Fruit fly (Drosophila melanogaster): ENCODE measurements around the gene CG14325.

Gene CG14325

dm6 chr3R:17604198-17604879 is 22.6 kb upstream of the CG14325 start:
- TF ChIP-seq psq (optimal IDR thresholded peaks at IDR 0.05): no peak
- no peak for TF ChIP-seq Myc (optimal IDR thresholded peaks at IDR 0.05)
- no peak for TF ChIP-seq ttk (optimal IDR thresholded peaks at IDR 0.05)
- no peak for TF ChIP-seq h (optimal IDR thresholded peaks at IDR 0.05)
- TF ChIP-seq insv (optimal IDR thresholded peaks at IDR 0.05): no peak
- no peak for TF ChIP-seq Sin3A (optimal IDR thresholded peaks at IDR 0.05)

dm6 chr3R:17604880-17605667 is 21.9 kb upstream of the CG14325 start:
- TF ChIP-seq psq (optimal IDR thresholded peaks at IDR 0.05) (no peak), ttk (optimal IDR thresholded peaks at IDR 0.05) (no peak), Sin3A (optimal IDR thresholded peaks at IDR 0.05) (no peak), insv (optimal IDR thresholded peaks at IDR 0.05) (no peak), Myc (optimal IDR thresholded peaks at IDR 0.05) (no peak), h (optimal IDR thresholded peaks at IDR 0.05) (no peak)

DNA sequence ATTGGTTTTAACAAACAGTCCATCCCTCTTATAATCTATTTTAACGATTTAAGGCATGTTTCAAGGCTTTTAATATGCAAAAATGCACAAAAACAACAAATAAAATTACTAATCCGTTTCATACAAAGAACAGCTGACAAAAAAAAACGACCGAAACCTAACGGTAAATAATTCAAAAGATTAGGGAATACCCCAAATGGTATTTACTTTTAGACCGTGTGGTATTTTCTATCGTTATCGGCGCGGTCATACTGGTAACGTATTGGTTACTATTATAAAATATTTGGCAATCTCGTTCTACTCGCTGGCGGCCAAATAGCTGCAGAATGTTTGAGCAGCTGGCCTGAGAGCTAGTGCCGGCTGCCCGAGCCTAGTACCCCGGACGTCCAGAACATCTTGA is 21.1 kb upstream of the CG14325 start, which contains the start of gene sll:
Gene sll, plus strand, starts transcription at position 235 of the 400 bp plus-strand sequence.
- TF ChIP-seq h (optimal IDR thresholded peaks at IDR 0.05): no peak
- no peak for TF ChIP-seq psq (optimal IDR thresholded peaks at IDR 0.05)
- no peak for TF ChIP-seq insv (optimal IDR thresholded peaks at IDR 0.05)
- no peak for TF ChIP-seq Sin3A (optimal IDR thresholded peaks at IDR 0.05)
- no peak for TF ChIP-seq Myc (optimal IDR thresholded peaks at IDR 0.05)
- TF ChIP-seq ttk (optimal IDR thresholded peaks at IDR 0.05): no peak

dm6 chr3R:17609059-17609458 is 17.9 kb upstream of the CG14325 start, which contains the start of gene CG14329:
Gene CG14329 (plus strand): TSS chr3R:17609359.
- TF ChIP-seq psq (optimal IDR thresholded peaks at IDR 0.05): no peak
- TF ChIP-seq Myc (optimal IDR thresholded peaks at IDR 0.05): no peak
- no peak for TF ChIP-seq h (optimal IDR thresholded peaks at IDR 0.05)
- TF ChIP-seq ttk (optimal IDR thresholded peaks at IDR 0.05): no peak
- TF ChIP-seq insv (optimal IDR thresholded peaks at IDR 0.05): no peak
- TF ChIP-seq Sin3A (optimal IDR thresholded peaks at IDR 0.05): no peak

DNA sequence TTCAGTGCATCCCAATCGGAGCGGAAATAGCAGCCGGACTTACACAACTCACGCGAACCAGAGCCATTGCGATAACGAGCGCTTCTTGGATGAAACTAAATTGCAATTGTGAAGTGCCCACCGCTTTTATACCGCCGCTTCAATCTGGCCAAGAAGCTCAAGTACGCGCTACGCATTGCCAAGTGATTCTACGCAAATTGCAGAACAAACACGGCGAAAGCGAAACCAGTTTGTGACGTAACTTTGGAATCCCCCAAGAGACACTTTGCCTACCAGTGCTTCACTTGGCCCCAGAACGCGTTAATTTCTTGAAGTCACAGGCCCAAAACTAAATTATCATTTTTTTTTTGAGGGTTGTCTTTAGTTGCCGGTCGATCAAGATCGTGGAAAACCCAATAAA is 15.5 kb upstream of the CG14325 start, which contains the start of gene Edg91:
Gene Edg91, minus strand, starts transcription at position 101 of the 400 bp plus-strand sequence.
- TF ChIP-seq Myc (optimal IDR thresholded peaks at IDR 0.05) (no peak), ttk (optimal IDR thresholded peaks at IDR 0.05) (no peak), Sin3A (optimal IDR thresholded peaks at IDR 0.05) (no peak), h (optimal IDR thresholded peaks at IDR 0.05) (no peak), psq (optimal IDR thresholded peaks at IDR 0.05) (no peak), insv (optimal IDR thresholded peaks at IDR 0.05) (no peak)

dm6 chr3R:17611836-17612235 is 15.1 kb upstream of the CG14325 start:
- TF ChIP-seq ttk (optimal IDR thresholded peaks at IDR 0.05): no peak
- TF ChIP-seq Myc (optimal IDR thresholded peaks at IDR 0.05): no peak
- TF ChIP-seq insv (optimal IDR thresholded peaks at IDR 0.05): no peak
- no peak for TF ChIP-seq Sin3A (optimal IDR thresholded peaks at IDR 0.05)
- TF ChIP-seq psq (optimal IDR thresholded peaks at IDR 0.05): no peak
- no peak for TF ChIP-seq h (optimal IDR thresholded peaks at IDR 0.05)

DNA sequence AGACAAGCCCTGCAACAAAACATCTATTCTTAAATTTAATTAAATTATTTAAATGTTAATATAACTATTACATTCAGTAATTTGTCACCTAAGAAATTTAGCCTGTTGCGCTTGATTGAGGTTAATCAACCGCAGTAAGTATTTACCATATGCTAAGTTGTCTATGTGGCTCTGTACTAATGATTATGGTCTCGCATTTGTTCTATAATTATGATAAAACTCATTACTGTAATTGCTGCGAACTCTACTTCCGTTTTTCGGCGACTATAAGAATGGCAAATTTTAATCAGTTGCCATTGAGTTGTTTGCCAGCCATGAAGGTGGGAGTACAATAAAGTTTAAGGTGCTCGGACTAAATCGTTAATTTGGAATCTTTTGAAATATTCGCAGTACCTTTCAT is 14.3 kb upstream of the CG14325 start, which contains the start of gene CG34281:
Gene CG34281, plus strand, starts transcription at position 301 of the 400 bp plus-strand sequence.
- TF ChIP-seq Myc (optimal IDR thresholded peaks at IDR 0.05): no peak
- no peak for TF ChIP-seq Sin3A (optimal IDR thresholded peaks at IDR 0.05)
- no peak for TF ChIP-seq ttk (optimal IDR thresholded peaks at IDR 0.05)
- no peak for TF ChIP-seq insv (optimal IDR thresholded peaks at IDR 0.05)
- no peak for TF ChIP-seq psq (optimal IDR thresholded peaks at IDR 0.05)
- no peak for TF ChIP-seq h (optimal IDR thresholded peaks at IDR 0.05)

DNA sequence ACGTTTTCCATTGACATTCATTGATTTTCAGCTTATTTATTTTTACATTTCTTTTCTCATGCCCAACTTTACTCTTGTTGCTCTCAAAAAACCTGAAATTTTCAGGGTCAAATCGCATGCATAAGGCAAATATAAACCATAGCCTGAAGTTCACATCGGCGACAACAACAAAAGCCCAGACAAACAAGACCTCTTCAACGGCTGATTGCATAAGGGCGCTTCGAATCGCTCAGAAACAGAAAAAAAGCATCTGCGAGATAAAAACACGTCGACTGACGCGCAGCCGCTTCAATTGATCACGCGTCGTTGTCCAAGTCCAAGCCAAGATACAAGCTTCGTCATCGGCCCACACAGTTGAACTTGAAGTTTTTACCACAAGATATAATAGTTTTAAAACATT is 13.4 kb upstream of the CG14325 start, which contains the start of gene CG14327:
Gene CG14327, plus strand, starts transcription at position 161 of the 400 bp plus-strand sequence.
- no peak for TF ChIP-seq ttk (optimal IDR thresholded peaks at IDR 0.05)
- TF ChIP-seq Myc (optimal IDR thresholded peaks at IDR 0.05): no peak
- TF ChIP-seq insv (optimal IDR thresholded peaks at IDR 0.05): no peak
- TF ChIP-seq Sin3A (optimal IDR thresholded peaks at IDR 0.05): no peak
- no peak for TF ChIP-seq psq (optimal IDR thresholded peaks at IDR 0.05)
- no peak for TF ChIP-seq h (optimal IDR thresholded peaks at IDR 0.05)

dm6 chr3R:17615076-17615475 is 11.9 kb upstream of the CG14325 start:
- TF ChIP-seq Sin3A (optimal IDR thresholded peaks at IDR 0.05) (no peak), Myc (optimal IDR thresholded peaks at IDR 0.05) (no peak), ttk (optimal IDR thresholded peaks at IDR 0.05) (no peak), h (optimal IDR thresholded peaks at IDR 0.05) (no peak), insv (optimal IDR thresholded peaks at IDR 0.05) (no peak), psq (optimal IDR thresholded peaks at IDR 0.05) (no peak)

- TF ChIP-seq insv (optimal IDR thresholded peaks at IDR 0.05) (no peak), Sin3A (optimal IDR thresholded peaks at IDR 0.05) (no peak), ttk (optimal IDR thresholded peaks at IDR 0.05) (no peak), Myc (optimal IDR thresholded peaks at IDR 0.05) (no peak)
These were observed 11.2 kb upstream of the CG14325 start for dm6 chr3R:17615746-17616145.

- TF ChIP-seq Myc (optimal IDR thresholded peaks at IDR 0.05): no peak
- no peak for TF ChIP-seq h (optimal IDR thresholded peaks at IDR 0.05)
- no peak for TF ChIP-seq insv (optimal IDR thresholded peaks at IDR 0.05)
- TF ChIP-seq Sin3A (optimal IDR thresholded peaks at IDR 0.05): no peak
These were observed 10.4 kb upstream of the CG14325 start for dm6 chr3R:17616541-17616940.

Data from Kc167 (cell line).